Worm (Caenorhabditis elegans): ENCODE data around the gene irk-1.

ce11 chrX:6740983-6741365, 36.9 kb downstream of the irk-1 start:
- TF ChIP-seq hnd-1 (tag; optimal IDR thresholded peaks at IDR 0.05) (no peak), pes-1 (GFP tag; IDR thresholded peaks at IDR 0.05) (no peak), tra-4 (tag; optimal IDR thresholded peaks at IDR 0.05) (no peak), aly-1 (tag; optimal IDR thresholded peaks at IDR 0.05) (no peak), ama-1 (optimal IDR thresholded peaks at IDR 0.05) (no peak), tbx-11 (GFP tag; IDR thresholded peaks at IDR 0.05) (no peak)
